Worm (Caenorhabditis elegans) whole organism, midembryonic: ENCODE results near the gene moa-2.

Experiments used
- T22C8.4 ChIP-seq: fragments of 200-800 bp; sonication (Bioruptor generic); IDR thresholded peaks from 2 replicates; pipeline ENCODE4 v1.3.6; 2022; ENCODE audit warnings: missing genetic modification characterization, missing compliant biosample characterization
- flt-1 ChIP-seq: fragments of 200-800 bp; sonication (Bioruptor generic); IDR thresholded peaks from 2 replicates; pipeline ENCODE4 v1.3.6; 2022; ENCODE audit warnings: missing genetic modification characterization, missing compliant biosample characterization
- klf-2 ChIP-seq: fragments of 200-800 bp; sonication (Bioruptor generic); conservative IDR thresholded peaks from 2 replicates; pipeline ENCODE4 v1.3.6; 2022; ENCODE audit warnings: missing genetic modification reagents, missing genetic modification characterization, missing compliant biosample characterization
- tab-1 ChIP-seq: fragments of 200-800 bp; sonication (Bioruptor generic); IDR thresholded peaks from 2 replicates; pipeline ENCODE4 v1.3.6; 2022; ENCODE audit warnings: missing genetic modification characterization, missing compliant biosample characterization
- ztf-23 ChIP-seq: fragments of 200-800 bp; sonication (Bioruptor generic); IDR thresholded peaks from 2 replicates; pipeline ENCODE4 v1.3.6; 2022; ENCODE audit warnings: missing genetic modification reagents, missing genetic modification characterization, missing compliant biosample characterization
- ztf-29 ChIP-seq: fragments of 200-800 bp; sonication (Bioruptor generic); IDR thresholded peaks from 2 replicates; pipeline ENCODE4 v1.3.6; 2022; ENCODE audit warnings: missing genetic modification reagents, missing genetic modification characterization, missing compliant biosample characterization

- TF ChIP-seq flt-1 (GFP tag; lab: Robert Waterston, UW) = no peak
- no peak for TF ChIP-seq T22C8.4 (GFP tag; lab: Robert Waterston, UW)
- no peak for TF ChIP-seq ztf-23 (GFP tag; lab: Robert Waterston, UW)
- no peak for TF ChIP-seq ztf-29
- no peak for TF ChIP-seq tab-1 (GFP tag; lab: Robert Waterston, UW)
- TF ChIP-seq klf-2 (GFP tag; lab: Robert Waterston, UW) = no peak
Measured at ce11 chrII:7722784-7723183, 24.0 kb upstream of the moa-2 start.
